Worm (Caenorhabditis elegans) whole organism, L3 larva: ENCODE results near the gene F17E9.2.
A peak's percentile ranks its signal among the peaks of the same experiment; 100 is the strongest.

ENCODE experiments used
- aly-2 ChIP-seq: fragments of 150-350 bp; optimal IDR thresholded peaks from 2 replicates; lab custom pipeline; 2014; ENCODE audit warnings: missing biosample characterization, missing genetic modification characterization
- ama-1 ChIP-seq: fragments of 150-350 bp; optimal IDR thresholded peaks from 2 replicates; lab custom pipeline; 2018
- ceh-16 ChIP-seq: sonication (generic microtip); optimal IDR thresholded peaks from 2 replicates; lab custom pipeline; 2017; ENCODE audit warnings: missing biosample characterization, missing genetic modification characterization
- ceh-28 ChIP-seq: fragments of 150-350 bp; optimal IDR thresholded peaks from 2 replicates; lab custom pipeline; 2014; ENCODE audit warnings: missing biosample characterization, missing genetic modification reagents, missing genetic modification characterization
- ceh-82 ChIP-seq: fragments of 150-350 bp; optimal IDR thresholded peaks from 2 replicates; lab custom pipeline; 2014; ENCODE audit warnings: missing biosample characterization, missing genetic modification characterization
- ceh-9 ChIP-seq: sonication (generic microtip); optimal IDR thresholded peaks from 2 replicates; lab custom pipeline; 2018; ENCODE audit warnings: missing biosample characterization, missing genetic modification characterization
- daf-12 ChIP-seq: fragments of 150-350 bp; optimal IDR thresholded peaks from 2 replicates; lab custom pipeline; 2014; ENCODE audit warnings: missing biosample characterization, missing genetic modification reagents, missing genetic modification characterization
- egl-27 ChIP-seq: sonication (generic microtip); optimal IDR thresholded peaks from 4 replicates; lab custom pipeline; 2017; ENCODE audit warnings: missing biosample characterization, missing genetic modification reagents, missing genetic modification characterization
- egl-5 ChIP-seq: fragments of 150-350 bp; optimal IDR thresholded peaks from 2 replicates; lab custom pipeline; 2017; ENCODE audit warnings: missing biosample characterization, missing genetic modification reagents, missing genetic modification characterization, inconsistent platforms
- elt-1 ChIP-seq: fragments of 150-350 bp; optimal IDR thresholded peaks from 2 replicates; lab custom pipeline; 2014; ENCODE audit warnings: missing biosample characterization, missing genetic modification characterization
- elt-2 ChIP-seq: sonication (generic microtip); optimal IDR thresholded peaks from 2 replicates; lab custom pipeline; 2016; ENCODE audit warnings: missing genetic modification reagents, mild to moderate bottlenecking, missing genetic modification characterization, missing compliant biosample characterization
- eor-1 ChIP-seq, 2 experiments: fragments of 150-350 bp; optimal IDR thresholded peaks; 2 replicates each; lab custom pipeline; 2014 to 2018; ENCODE audit warnings: missing biosample characterization in 2 of 2, missing genetic modification characterization in 2 of 2
- fkh-10 ChIP-seq: sonication (generic microtip); optimal IDR thresholded peaks from 2 replicates; lab custom pipeline; 2017; ENCODE audit warnings: missing biosample characterization, missing genetic modification reagents, missing genetic modification characterization
- fos-1 ChIP-seq: fragments of 150-350 bp; optimal IDR thresholded peaks from 2 replicates; lab custom pipeline; 2014; ENCODE audit warnings: missing biosample characterization, missing genetic modification characterization
- hmg-11 ChIP-seq: sonication (generic microtip); optimal IDR thresholded peaks from 2 replicates; lab custom pipeline; 2016; ENCODE audit warnings: missing genetic modification characterization, missing compliant biosample characterization
- jun-1 ChIP-seq: fragments of 150-350 bp; optimal IDR thresholded peaks from 2 replicates; lab custom pipeline; 2014; ENCODE audit warnings: missing biosample characterization, missing genetic modification reagents, missing genetic modification characterization
- lin-15B ChIP-seq: fragments of 150-350 bp; optimal IDR thresholded peaks from 2 replicates; lab custom pipeline; 2014; ENCODE audit warnings: missing biosample characterization, missing genetic modification characterization
- lin-39 ChIP-seq: fragments of 150-350 bp; optimal IDR thresholded peaks from 2 replicates; lab custom pipeline; 2018; ENCODE audit warnings: missing biosample characterization, missing genetic modification reagents, missing genetic modification characterization
- lsy-12 ChIP-seq: sonication (generic microtip); optimal IDR thresholded peaks from 2 replicates; lab custom pipeline; 2016; ENCODE audit warnings: mild to moderate bottlenecking, missing genetic modification characterization, missing compliant biosample characterization
- mdl-1 ChIP-seq: fragments of 150-350 bp; optimal IDR thresholded peaks from 2 replicates; lab custom pipeline; 2014; ENCODE audit warnings: missing biosample characterization, missing genetic modification characterization
- mml-1 ChIP-seq: fragments of 150-350 bp; sonication (generic microtip); optimal IDR thresholded peaks from 3 replicates; lab custom pipeline; 2014; ENCODE audit warnings: missing biosample characterization, missing genetic modification characterization
- nfya-1 ChIP-seq: sonication (generic microtip); optimal IDR thresholded peaks from 2 replicates; lab custom pipeline; 2017; ENCODE audit warnings: missing genetic modification characterization, mild to moderate bottlenecking, missing compliant biosample characterization, antibody characterized with exemption, moderate library complexity; ENCODE audit not compliant: insufficient read depth
- nhr-12 ChIP-seq: fragments of 150-350 bp; optimal IDR thresholded peaks from 2 replicates; lab custom pipeline; 2014; ENCODE audit warnings: missing biosample characterization, missing genetic modification characterization
- nhr-23 ChIP-seq: fragments of 150-350 bp; optimal IDR thresholded peaks from 2 replicates; lab custom pipeline; 2014; ENCODE audit warnings: missing biosample characterization, missing genetic modification reagents, missing genetic modification characterization
- nhr-237 ChIP-seq: fragments of 150-350 bp; optimal IDR thresholded peaks from 2 replicates; lab custom pipeline; 2014; ENCODE audit warnings: missing biosample characterization, missing genetic modification characterization
- nhr-25 ChIP-seq: sonication (generic microtip); optimal IDR thresholded peaks from 2 replicates; lab custom pipeline; 2017; ENCODE audit warnings: missing biosample characterization, missing genetic modification characterization
- nhr-28 ChIP-seq: fragments of 150-350 bp; optimal IDR thresholded peaks from 2 replicates; lab custom pipeline; 2014; ENCODE audit warnings: missing biosample characterization, missing genetic modification characterization
- nhr-43 ChIP-seq: sonication (generic microtip); optimal IDR thresholded peaks from 2 replicates; lab custom pipeline; 2016; ENCODE audit warnings: mild to moderate bottlenecking, missing genetic modification characterization, missing compliant biosample characterization; ENCODE audit not compliant: poor library complexity, severe bottlenecking
- nhr-76 ChIP-seq: fragments of 150-350 bp; sonication (generic microtip); optimal IDR thresholded peaks from 5 replicates; lab custom pipeline; 2014; ENCODE audit warnings: missing biosample characterization, missing genetic modification characterization
- nhr-77 ChIP-seq: fragments of 150-350 bp; optimal IDR thresholded peaks from 2 replicates; lab custom pipeline; 2014; ENCODE audit warnings: missing biosample characterization, missing genetic modification characterization
- pha-4 ChIP-seq: fragments of 150-350 bp; optimal IDR thresholded peaks from 2 replicates; lab custom pipeline; 2014; ENCODE audit warnings: missing biosample characterization, missing genetic modification reagents, missing genetic modification characterization
- pqm-1 ChIP-seq: fragments of 150-350 bp; optimal IDR thresholded peaks from 2 replicates; lab custom pipeline; 2017; ENCODE audit warnings: missing biosample characterization, missing genetic modification characterization, inconsistent platforms
- sea-2 ChIP-seq: fragments of 150-350 bp; sonication (generic microtip); optimal IDR thresholded peaks from 4 replicates; lab custom pipeline; 2014; ENCODE audit warnings: missing biosample characterization, missing genetic modification reagents, missing genetic modification characterization
- skn-1 ChIP-seq: fragments of 150-350 bp; optimal IDR thresholded peaks from 2 replicates; lab custom pipeline; 2014; ENCODE audit warnings: missing biosample characterization, missing genetic modification characterization
- snpc-4 ChIP-seq: fragments of 150-350 bp; optimal IDR thresholded peaks from 2 replicates; lab custom pipeline; 2014; ENCODE audit warnings: missing biosample characterization, missing genetic modification characterization
- tbx-2 ChIP-seq: sonication (generic microtip); optimal IDR thresholded peaks from 2 replicates; lab custom pipeline; 2016; ENCODE audit warnings: mild to moderate bottlenecking, missing genetic modification characterization, missing compliant biosample characterization
- unc-39 ChIP-seq: sonication (generic microtip); optimal IDR thresholded peaks from 4 replicates; lab custom pipeline; 2017; ENCODE audit warnings: missing biosample characterization, missing genetic modification characterization
- ztf-4 ChIP-seq: fragments of 150-350 bp; optimal IDR thresholded peaks from 2 replicates; lab custom pipeline; 2014; ENCODE audit warnings: missing biosample characterization, missing genetic modification characterization

Gene F17E9.2

DNA sequence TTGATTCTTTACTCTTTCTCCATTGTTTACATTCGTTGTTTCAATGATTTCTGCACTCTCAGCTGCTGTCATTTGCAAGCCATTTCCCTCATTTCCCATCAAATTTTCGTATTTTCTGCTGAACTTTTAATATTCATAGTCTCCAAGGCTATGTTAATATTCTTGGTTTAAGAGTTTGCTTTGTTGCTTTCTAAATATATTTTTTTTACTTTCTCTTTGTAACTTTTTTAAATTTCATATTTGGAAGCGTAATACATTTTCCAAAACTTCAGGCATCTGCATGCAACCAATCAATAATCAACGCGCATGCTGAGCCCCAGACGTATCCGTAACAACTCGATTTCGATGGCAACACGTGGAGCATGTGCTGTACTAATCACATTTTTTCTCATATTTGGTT lies 5.1 kb downstream of the F17E9.2 start, which contains the start of gene sqv-1:
TSS of gene sqv-1 (plus strand) at position 301 of the 400 bp plus-strand sequence.
- TF ChIP-seq eor-1 (tag; optimal IDR thresholded peaks at IDR 0.05; lab: Kevin White, UChicago) (no peak), pha-4 (tag; lab: Kevin White, UChicago) (peak; percentile 41)

- TF ChIP-seq elt-2 (tag; lab: Kevin White, UChicago) (no peak), daf-12 (tag; lab: Kevin White, UChicago) (no peak), nhr-28 (tag; lab: Kevin White, UChicago) (no peak)
Observed at ce11 chrIV:8363163-8363562, 7.5 kb downstream of the F17E9.2 start, which contains the start of gene D2096.12. D2096.12 (plus strand) TSS chrIV:8363463.

ce11 chrIV:8366295-8366694 lies 10.6 kb downstream of the F17E9.2 start, which contains the start of gene aagr-1:
aagr-1 (plus strand) TSS chrIV:8366521.
- TF ChIP-seq pha-4 (tag; lab: Kevin White, UChicago) (peak; percentile 1), pqm-1 (tag; lab: Kevin White, UChicago) (peak; percentile 75), daf-12 (tag; lab: Kevin White, UChicago) (no peak), fkh-10 (no peak), ceh-82 (tag; lab: Kevin White, UChicago) (no peak), ama-1 (no peak), elt-2 (tag; lab: Kevin White, UChicago) (peak; percentile 82)

DNA sequence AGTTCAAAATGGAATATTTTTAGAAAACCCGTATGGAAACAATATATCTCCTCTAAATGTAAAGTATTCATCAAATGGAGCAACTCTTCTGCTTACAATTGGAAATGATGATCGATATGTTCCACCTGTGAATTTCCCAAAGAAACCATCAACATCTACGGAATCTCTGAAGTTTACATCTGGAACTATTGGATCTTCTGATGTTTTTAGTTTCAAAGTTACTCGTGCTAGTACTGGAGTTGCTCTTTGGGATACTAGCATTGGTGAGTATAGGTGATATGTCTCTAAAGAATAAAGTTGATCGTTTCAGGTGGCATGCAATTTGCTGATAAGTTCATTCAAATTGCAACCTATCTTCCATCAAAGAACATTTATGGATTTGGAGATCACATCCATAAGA lies 12.2 kb downstream of the F17E9.2 start:
- no peak for TF ChIP-seq ceh-28 (tag; lab: Kevin White, UChicago)
- no peak for TF ChIP-seq eor-1 (tag; optimal IDR thresholded peaks at IDR 0.05; lab: Kevin White, UChicago)
- no peak for TF ChIP-seq nhr-237 (tag; lab: Kevin White, UChicago)
- TF ChIP-seq ama-1: no peak
- no peak for TF ChIP-seq skn-1 (tag; lab: Kevin White, UChicago)
- no peak for TF ChIP-seq aly-2 (tag; lab: Kevin White, UChicago)
- TF ChIP-seq nhr-43 (tag; lab: Kevin White, UChicago): no peak
- no peak for TF ChIP-seq unc-39 (tag; lab: Kevin White, UChicago)
- TF ChIP-seq nhr-76 (tag; lab: Kevin White, UChicago): no peak
- no peak for TF ChIP-seq nhr-28 (tag; lab: Kevin White, UChicago)
- no peak for TF ChIP-seq mml-1 (tag; lab: Kevin White, UChicago)
- no peak for TF ChIP-seq lin-39

- TF ChIP-seq fos-1 (tag; lab: Kevin White, UChicago): no peak
- TF ChIP-seq mml-1 (tag; lab: Kevin White, UChicago): no peak
- TF ChIP-seq ztf-4: no peak
- no peak for TF ChIP-seq sea-2 (GFP tag; lab: Kevin White, UChicago)
- TF ChIP-seq hmg-11 (tag; lab: Kevin White, UChicago): no peak
- TF ChIP-seq nhr-76 (tag; lab: Kevin White, UChicago): no peak
- TF ChIP-seq snpc-4 (tag; lab: Kevin White, UChicago): no peak
- TF ChIP-seq fkh-10: no peak
- TF ChIP-seq tbx-2 (tag; lab: Kevin White, UChicago): no peak
- no peak for TF ChIP-seq nhr-237 (tag; lab: Kevin White, UChicago)
- TF ChIP-seq skn-1 (tag; lab: Kevin White, UChicago): no peak
- no peak for TF ChIP-seq nhr-23 (tag; lab: Kevin White, UChicago)
Observed at ce11 chrIV:8369135-8369534, 13.4 kb downstream of the F17E9.2 start, which contains the start of gene D2096.6. D2096.6 (minus strand) TSS chrIV:8369235.

DNA sequence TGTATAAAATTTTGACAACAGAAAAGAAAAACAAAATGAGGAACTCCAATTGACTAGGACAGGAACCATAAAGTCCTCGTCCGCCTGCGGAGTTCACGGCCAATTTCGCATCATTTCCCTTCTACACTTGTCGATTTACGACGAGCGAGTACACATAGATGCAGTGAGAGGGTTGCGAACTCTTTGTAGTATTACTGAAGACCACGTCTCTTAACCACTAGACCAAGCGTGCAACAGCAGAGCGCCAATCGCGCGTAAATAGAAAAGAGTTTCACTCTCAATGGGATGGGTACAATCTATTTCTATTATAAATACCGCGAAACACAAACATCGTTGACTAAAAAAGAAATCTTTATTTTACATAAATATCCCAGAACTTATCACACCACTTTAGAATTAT lies 19.7 kb downstream of the F17E9.2 start:
- TF ChIP-seq ceh-9 (tag; lab: Kevin White, UChicago): no peak
- peak; percentile 84 for TF ChIP-seq ama-1
- peak; percentile 30 for TF ChIP-seq ztf-4
- TF ChIP-seq unc-39 (tag; lab: Kevin White, UChicago): no peak
- TF ChIP-seq lin-39: peak; percentile 90
- TF ChIP-seq tbx-2 (tag; lab: Kevin White, UChicago): peak; percentile 59
- TF ChIP-seq aly-2 (tag; lab: Kevin White, UChicago): no peak
- TF ChIP-seq ceh-16 (tag; lab: Kevin White, UChicago): no peak
- peak; percentile 79 for TF ChIP-seq lsy-12 (tag; lab: Kevin White, UChicago)
- TF ChIP-seq nhr-23 (tag; lab: Kevin White, UChicago): peak; percentile 56
- TF ChIP-seq egl-5 (tag; lab: Kevin White, UChicago): peak; percentile 71
- no peak for TF ChIP-seq sea-2 (GFP tag; lab: Kevin White, UChicago)
- peak; percentile 72 for TF ChIP-seq pqm-1 (tag; lab: Kevin White, UChicago)
- TF ChIP-seq mdl-1 (tag; lab: Kevin White, UChicago): no peak
- peak; percentile 80 for TF ChIP-seq nfya-1 (tag; lab: Kevin White, UChicago)
- TF ChIP-seq skn-1 (tag; lab: Kevin White, UChicago): peak; percentile 57
- TF ChIP-seq egl-27: peak; percentile 7
- TF ChIP-seq nhr-77 (tag; lab: Kevin White, UChicago): no peak
- TF ChIP-seq nhr-43 (tag; lab: Kevin White, UChicago): peak; percentile 81
- peak; percentile 59 for TF ChIP-seq nhr-25
- peak; percentile 59 for TF ChIP-seq lin-15B
- no peak for TF ChIP-seq mml-1 (tag; lab: Kevin White, UChicago)
- peak; percentile 88 for TF ChIP-seq pha-4 (tag; lab: Kevin White, UChicago)
- TF ChIP-seq daf-12 (tag; lab: Kevin White, UChicago): no peak
- peak; percentile 18 for TF ChIP-seq ceh-82 (tag; lab: Kevin White, UChicago)
- TF ChIP-seq jun-1 (tag; lab: Kevin White, UChicago): peak; percentile 55
- no peak for TF ChIP-seq elt-1 (tag; lab: Kevin White, UChicago)
- peak; percentile 66 for TF ChIP-seq elt-2 (tag; lab: Kevin White, UChicago)
- TF ChIP-seq nhr-12 (tag; lab: Kevin White, UChicago): no peak
- peak; percentile 63 for TF ChIP-seq snpc-4 (tag; lab: Kevin White, UChicago)
